Fruit fly (Drosophila melanogaster) S2 (cell line): ENCODE data around the gene CG17026.

Source experiments
- CG8478 ChIP-seq: fragments of >200 bp; optimal IDR thresholded peaks from 2 replicates; lab custom pipeline; 2018
- CTCF ChIP-seq, 2 experiments: fragments of >200 bp; optimal IDR thresholded peaks; 2 replicates each; lab custom pipeline; 2018

DNA sequence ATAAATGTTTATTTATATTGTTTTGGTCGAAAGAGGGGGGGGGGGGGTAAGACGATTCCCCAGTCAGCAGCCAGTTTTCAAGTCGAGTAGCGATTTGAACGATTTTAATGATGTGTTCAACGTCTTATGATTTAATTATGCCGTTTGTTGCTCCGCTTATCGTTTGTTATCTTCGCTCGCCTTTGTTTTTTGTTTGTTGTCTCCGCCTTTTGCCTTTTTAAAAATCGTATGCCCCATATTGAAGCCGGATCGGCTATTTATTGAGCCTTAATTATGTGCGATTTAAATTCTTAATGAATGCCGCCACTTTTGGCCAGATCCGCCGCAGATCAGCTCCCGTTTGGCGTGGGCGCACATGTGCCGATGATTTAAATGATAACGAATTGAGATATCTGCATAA, 39.3 kb downstream of the CG17026 start:
- TF ChIP-seq CTCF (optimal IDR thresholded peaks at IDR 0.05; lab: Kevin White, UChicago) (no peak), CG8478 (lab: Kevin White, UChicago) (no peak)
